Fruit fly (Drosophila melanogaster): ENCODE results near the gene Ipk2.

dm6 chr2L:576559-577184 lies 2.6 kb upstream of the Ipk2 start, which contains the start of gene Ptth:
- TF ChIP-seq CG32264 (GFP tag; optimal IDR thresholded peaks at IDR 0.05) (no peak), usp (GFP tag; optimal IDR thresholded peaks at IDR 0.05) (no peak), pan (optimal IDR thresholded peaks at IDR 0.05) (no peak), br (GFP tag; optimal IDR thresholded peaks at IDR 0.05) (no peak), Myc (optimal IDR thresholded peaks at IDR 0.05) (peak; percentile 73), lola (GFP tag; optimal IDR thresholded peaks at IDR 0.05) (no peak), Jra (GFP tag; optimal IDR thresholded peaks at IDR 0.05) (no peak), dl (GFP tag; optimal IDR thresholded peaks at IDR 0.05; ENCODE audit: insufficient read depth in 1 of 2, partially characterized antibody in 2 of 2) (no peak), OdsH (GFP tag; optimal IDR thresholded peaks at IDR 0.05) (no peak), Hr78 (GFP tag; optimal IDR thresholded peaks at IDR 0.05) (no peak), Rel (GFP tag; optimal IDR thresholded peaks at IDR 0.05) (no peak), Rel (tag; optimal IDR thresholded peaks at IDR 0.05) (no peak), sv (GFP tag; optimal IDR thresholded peaks at IDR 0.05) (no peak), Mio (GFP tag; optimal IDR thresholded peaks at IDR 0.05) (no peak)

Measured in whole organism, wandering third instar larva.